Worm (Caenorhabditis elegans): ENCODE data around the gene F01E11.18.

F01E11.18 gene

DNA sequence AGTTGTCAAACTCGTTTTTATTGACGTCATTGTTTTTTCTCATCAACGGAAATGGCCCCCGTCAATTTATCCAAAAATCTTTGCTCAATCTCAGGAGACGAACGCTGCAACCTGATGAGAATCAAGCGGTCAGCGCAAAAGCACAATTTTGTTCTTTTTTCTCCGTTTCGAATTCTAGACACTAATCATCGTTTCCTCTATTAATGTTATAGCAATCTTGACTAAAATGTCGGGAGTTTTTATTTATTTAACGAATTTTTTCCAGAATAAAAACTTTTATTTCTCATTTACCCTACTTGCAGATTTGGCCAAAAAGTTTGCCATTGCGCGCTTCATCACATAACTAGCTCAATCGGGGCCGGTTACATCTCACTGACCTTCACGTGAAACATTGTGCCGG is at the start of gene F01E11.18:
Gene F01E11.18, plus strand, starts transcription at position 301 of the 400 bp plus-strand sequence.
- no peak for TF ChIP-seq nhr-2 (tag; optimal IDR thresholded peaks at IDR 0.05)
- no peak for TF ChIP-seq blmp-1 (tag; optimal IDR thresholded peaks at IDR 0.05)
- TF ChIP-seq mls-2 (tag; optimal IDR thresholded peaks at IDR 0.05) = no peak
- TF ChIP-seq sptf-1 (tag; optimal IDR thresholded peaks at IDR 0.05) = no peak
- TF ChIP-seq unc-39 (tag; optimal IDR thresholded peaks at IDR 0.05) = no peak
- TF ChIP-seq ces-1 (GFP tag; optimal IDR thresholded peaks at IDR 0.05) = no peak
- no peak for TF ChIP-seq sem-2 (GFP tag; optimal IDR thresholded peaks at IDR 0.05)
- no peak for TF ChIP-seq nhr-76 (tag; optimal IDR thresholded peaks at IDR 0.05)
- TF ChIP-seq unc-62 (GFP tag; optimal IDR thresholded peaks at IDR 0.05) = no peak
- TF ChIP-seq pha-4 (tag; optimal IDR thresholded peaks at IDR 0.05) = no peak
- TF ChIP-seq ham-2 (GFP tag; optimal IDR thresholded peaks at IDR 0.05) = no peak
- no peak for TF ChIP-seq unc-120 (tag; optimal IDR thresholded peaks at IDR 0.05; ENCODE audit: poor library complexity, severe bottlenecking)
- TF ChIP-seq tbx-8 (GFP tag; optimal IDR thresholded peaks at IDR 0.05) = no peak
- TF ChIP-seq zip-8 (tag; optimal IDR thresholded peaks at IDR 0.05) = no peak
- no peak for TF ChIP-seq nhr-28 (tag; optimal IDR thresholded peaks at IDR 0.05)

DNA sequence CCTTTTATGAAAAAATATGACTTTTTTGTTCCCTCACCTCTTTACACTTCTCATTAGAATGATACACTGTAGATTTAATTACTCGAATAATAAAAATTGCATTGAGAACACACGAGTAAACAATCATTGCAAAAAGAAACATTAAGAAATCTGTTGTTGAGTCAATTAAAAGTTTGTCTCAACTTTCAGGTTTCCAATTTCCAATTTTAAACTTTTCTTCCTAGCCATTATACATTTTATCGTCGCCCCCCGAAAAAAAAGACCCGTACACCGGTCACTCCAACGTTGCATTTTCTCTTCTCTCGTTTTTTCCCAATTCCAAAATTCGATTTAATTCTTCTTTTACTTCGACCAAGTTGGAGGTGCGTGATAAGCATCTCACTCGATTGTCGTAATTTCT is 49.5 kb upstream of the F01E11.18 start, which contains the start of gene C16E9.1:
Gene C16E9.1, plus strand, starts transcription at position 301 of the 400 bp plus-strand sequence.
- TF ChIP-seq nhr-76 (tag; optimal IDR thresholded peaks at IDR 0.05) (no peak), nhr-2 (tag; optimal IDR thresholded peaks at IDR 0.05) (no peak), ztf-11 (tag; optimal IDR thresholded peaks at IDR 0.05) (no peak), zip-8 (tag; optimal IDR thresholded peaks at IDR 0.05) (no peak)

DNA sequence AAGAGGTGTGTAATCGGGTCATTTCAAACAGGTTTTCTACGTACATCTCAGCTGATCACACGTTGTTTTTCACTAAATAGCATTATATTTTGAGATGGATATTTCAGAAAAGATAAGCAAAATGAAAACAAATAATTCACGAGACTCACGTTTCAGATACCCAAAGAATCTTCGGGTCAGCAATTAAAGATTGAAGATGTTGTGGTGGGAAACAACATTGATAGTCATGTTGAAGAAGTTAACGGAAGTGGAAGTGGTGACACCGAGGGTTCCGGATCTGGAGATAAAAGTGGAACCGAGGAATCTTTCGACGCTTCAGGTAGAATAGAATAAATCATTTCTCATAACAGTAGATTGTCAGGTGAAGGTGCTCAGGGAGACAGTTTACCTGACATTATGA is 48.7 kb upstream of the F01E11.18 start:
- no peak for TF ChIP-seq sptf-1 (tag; optimal IDR thresholded peaks at IDR 0.05)
- no peak for TF ChIP-seq tbx-8 (GFP tag; optimal IDR thresholded peaks at IDR 0.05)
- no peak for TF ChIP-seq cnd-1 (tag; optimal IDR thresholded peaks at IDR 0.05)
- TF ChIP-seq ceh-43 (GFP tag; optimal IDR thresholded peaks at IDR 0.05) = no peak

DNA sequence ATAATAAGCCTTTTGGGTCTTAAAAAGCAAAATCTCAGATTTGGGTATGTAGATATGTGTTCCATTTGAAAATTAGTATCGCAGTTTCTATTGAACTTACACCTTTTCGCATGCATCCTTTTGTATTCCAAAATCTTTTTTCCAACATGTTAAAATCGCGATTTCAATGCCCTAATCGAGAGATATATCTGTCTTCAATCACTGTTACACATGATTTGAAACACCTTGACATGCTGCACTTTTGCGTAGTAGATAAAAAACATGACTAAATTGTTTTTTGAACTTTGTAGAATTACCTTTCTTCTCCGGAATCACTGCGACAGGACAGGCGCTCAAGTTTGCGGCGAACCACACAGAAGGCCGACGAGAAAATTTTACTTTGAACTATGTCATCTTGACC is 47.7 kb upstream of the F01E11.18 start:
- TF ChIP-seq tbx-8 (GFP tag; optimal IDR thresholded peaks at IDR 0.05) (no peak), cnd-1 (tag; optimal IDR thresholded peaks at IDR 0.05) (no peak), sem-2 (GFP tag; optimal IDR thresholded peaks at IDR 0.05) (no peak), unc-120 (tag; optimal IDR thresholded peaks at IDR 0.05; ENCODE audit: poor library complexity, severe bottlenecking) (no peak), zip-8 (tag; optimal IDR thresholded peaks at IDR 0.05) (no peak), nhr-12 (tag; optimal IDR thresholded peaks at IDR 0.05) (no peak), snpc-4 (tag; optimal IDR thresholded peaks at IDR 0.05) (no peak), ceh-39 (tag; optimal IDR thresholded peaks at IDR 0.05) (no peak), lin-13 (tag; optimal IDR thresholded peaks at IDR 0.05) (no peak), flh-1 (GFP tag; optimal IDR thresholded peaks at IDR 0.05) (no peak), bed-3 (GFP tag; optimal IDR thresholded peaks at IDR 0.05) (no peak), nhr-28 (tag; optimal IDR thresholded peaks at IDR 0.05) (no peak), lin-32 (GFP tag; optimal IDR thresholded peaks at IDR 0.05) (no peak), nhr-76 (tag; optimal IDR thresholded peaks at IDR 0.05) (no peak)

DNA sequence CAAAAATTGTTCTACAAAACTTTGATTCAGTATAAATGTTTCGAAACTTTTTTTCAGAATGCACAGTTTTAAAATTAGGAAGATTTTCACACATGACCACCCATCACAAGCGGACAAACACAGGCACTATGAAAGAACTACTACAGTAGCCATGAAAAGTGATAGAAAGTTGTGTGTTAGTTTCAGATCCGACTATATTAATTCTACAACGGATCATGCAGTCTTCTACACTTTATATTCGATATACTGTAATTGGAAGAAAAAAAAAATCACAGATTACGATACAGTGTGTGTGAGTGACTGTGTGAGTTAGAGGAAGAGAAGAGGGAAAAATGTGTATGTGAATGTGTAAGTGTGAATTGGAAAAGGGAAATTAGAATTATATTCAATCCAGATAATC is 42.7 kb upstream of the F01E11.18 start:
- TF ChIP-seq snpc-4 (tag; optimal IDR thresholded peaks at IDR 0.05) (no peak), unc-120 (tag; optimal IDR thresholded peaks at IDR 0.05; ENCODE audit: poor library complexity, severe bottlenecking) (no peak), sem-2 (GFP tag; optimal IDR thresholded peaks at IDR 0.05) (no peak), mep-1 (tag; optimal IDR thresholded peaks at IDR 0.05) (no peak), lsy-2 (tag; optimal IDR thresholded peaks at IDR 0.05) (no peak)

- peak; percentile 50 for TF ChIP-seq mls-2 (tag; optimal IDR thresholded peaks at IDR 0.05)
- no peak for TF ChIP-seq bed-3 (GFP tag; optimal IDR thresholded peaks at IDR 0.05)
- no peak for TF ChIP-seq hlh-1 (tag; optimal IDR thresholded peaks at IDR 0.05)
- TF ChIP-seq elt-1 (tag; optimal IDR thresholded peaks at IDR 0.05; ENCODE audit: borderline replicate concordance, insufficient read depth) = no peak
- TF ChIP-seq sptf-1 (tag; optimal IDR thresholded peaks at IDR 0.05) = peak; percentile 19
- peak; percentile 67 for TF ChIP-seq ces-1 (GFP tag; optimal IDR thresholded peaks at IDR 0.05)
- TF ChIP-seq drap-1 (GFP tag; optimal IDR thresholded peaks at IDR 0.05) = no peak
- TF ChIP-seq nhr-28 (tag; optimal IDR thresholded peaks at IDR 0.05) = no peak
Observed at ce11 chrX:6953339-6953738, 36.1 kb upstream of the F01E11.18 start.
